Worm (Caenorhabditis elegans) whole organism, early embryonic: ENCODE data around the gene osta-2.

Experiments
- ama-1 ChIP-seq: fragments of 150-350 bp; optimal IDR thresholded peaks from 2 replicates; lab custom pipeline; 2014
- hnd-1 ChIP-seq: sonication (generic microtip); optimal IDR thresholded peaks from 2 replicates; lab custom pipeline; 2016; ENCODE audit warnings: missing genetic modification characterization, missing compliant biosample characterization
- scrt-1 ChIP-seq: fragments of 200-800 bp; sonication (Bioruptor generic); IDR thresholded peaks from 2 replicates; pipeline ENCODE4 v1.3.6; 2022; ENCODE audit warnings: missing genetic modification characterization, missing compliant biosample characterization

DNA sequence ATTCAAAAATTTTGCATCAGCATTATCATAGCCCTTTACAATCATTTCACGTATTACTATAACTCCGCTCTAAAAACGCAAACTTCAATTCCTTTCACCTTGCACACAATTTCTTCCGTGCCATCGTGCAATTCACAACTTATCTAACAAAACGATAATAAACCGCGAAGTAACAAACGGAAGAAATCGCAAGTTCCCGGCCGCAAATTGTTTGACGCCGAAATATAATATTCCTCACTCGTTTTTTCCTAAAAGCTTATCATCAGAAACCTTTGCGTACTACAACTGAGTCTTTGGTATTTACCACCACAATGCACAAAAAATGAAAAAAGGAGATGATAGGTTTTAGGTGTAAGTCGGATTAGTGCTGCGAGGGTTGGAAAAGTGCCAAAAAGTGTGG lies 39.8 kb downstream of the osta-2 start:
- TF ChIP-seq ama-1 (no peak), scrt-1 (GFP tag; lab: Robert Waterston, UW) (no peak), hnd-1 (no peak)
